Fruit fly (Drosophila melanogaster) whole organism, prepupa: ENCODE measurements around the gene Art8.

Experiments used
- CG10631 ChIP-seq: fragments of 200-800 bp; sonication (Bioruptor generic); optimal IDR thresholded peaks from 2 replicates; lab custom pipeline; 2016; ENCODE audit warnings: missing biosample characterization, missing genetic modification characterization
- CG10669 ChIP-seq: fragments of 200-800 bp; sonication (Bioruptor generic); optimal IDR thresholded peaks from 3 replicates; lab custom pipeline; 2018; ENCODE audit warnings: missing biosample characterization, mild to moderate bottlenecking, missing genetic modification characterization, moderate library complexity
- CG11762 ChIP-seq: fragments of 200-800 bp; sonication (Bioruptor generic); optimal IDR thresholded peaks from 3 replicates; lab custom pipeline; 2016; ENCODE audit warnings: missing biosample characterization, missing genetic modification characterization; ENCODE audit not compliant: insufficient read depth
- CG15336 ChIP-seq: fragments of 200-800 bp; sonication (Bioruptor generic); IDR thresholded peaks from 2 replicates; pipeline ENCODE4 v1.3.6; 2022; ENCODE audit warnings: missing biosample characterization, missing genetic modification characterization
- CG1621 ChIP-seq: fragments of 200-800 bp; sonication (Bioruptor generic); optimal IDR thresholded peaks from 3 replicates; lab custom pipeline; 2018; ENCODE audit warnings: missing biosample characterization, mild to moderate bottlenecking, missing genetic modification characterization
- CG16779 ChIP-seq: fragments of 200-800 bp; sonication (Bioruptor generic); optimal IDR thresholded peaks from 3 replicates; lab custom pipeline; 2017; ENCODE audit warnings: missing biosample characterization, mild to moderate bottlenecking, missing genetic modification characterization
- CG32006 ChIP-seq: fragments of 200-800 bp; sonication (Bioruptor generic); optimal IDR thresholded peaks from 3 replicates; lab custom pipeline; 2017; ENCODE audit warnings: missing biosample characterization, mild to moderate bottlenecking, missing genetic modification characterization
- CG34406 ChIP-seq: fragments of 200-800 bp; sonication (Bioruptor generic); optimal IDR thresholded peaks from 3 replicates; lab custom pipeline; 2016; ENCODE audit warnings: missing biosample characterization, missing genetic modification characterization
- CG3919 ChIP-seq: fragments of 200-800 bp; sonication (Bioruptor generic); optimal IDR thresholded peaks from 3 replicates; lab custom pipeline; 2016; ENCODE audit warnings: missing biosample characterization, missing genetic modification characterization
- CG4318 ChIP-seq: fragments of 200-800 bp; sonication (Bioruptor generic); optimal IDR thresholded peaks from 3 replicates; lab custom pipeline; 2017; ENCODE audit warnings: missing biosample characterization, mild to moderate bottlenecking, missing genetic modification characterization
- CG6163 ChIP-seq: fragments of 200-800 bp; sonication (Bioruptor generic); IDR thresholded peaks from 3 replicates; pipeline ENCODE4 v1.3.6; 2022; ENCODE audit warnings: missing biosample characterization, missing genetic modification characterization
- CG6276 ChIP-seq: fragments of 200-800 bp; sonication (Bioruptor generic); optimal IDR thresholded peaks from 2 replicates; lab custom pipeline; 2017; ENCODE audit warnings: missing biosample characterization, mild to moderate bottlenecking, missing genetic modification characterization
- CG6792 ChIP-seq: fragments of 200-800 bp; sonication (Bioruptor generic); optimal IDR thresholded peaks from 3 replicates; lab custom pipeline; 2016; ENCODE audit warnings: missing biosample characterization, missing genetic modification characterization
- CG6808 ChIP-seq: fragments of 200-800 bp; sonication (Bioruptor generic); optimal IDR thresholded peaks from 3 replicates; lab custom pipeline; 2017; ENCODE audit warnings: missing biosample characterization, missing genetic modification characterization, mild to moderate bottlenecking, moderate library complexity, missing genetic modification reagents
- CG6854 ChIP-seq: fragments of 200-800 bp; sonication (Bioruptor generic); optimal IDR thresholded peaks from 2 replicates; lab custom pipeline; 2017; ENCODE audit warnings: missing biosample characterization, mild to moderate bottlenecking, missing genetic modification characterization
- CG7368 ChIP-seq: fragments of 200-800 bp; sonication (Bioruptor generic); optimal IDR thresholded peaks from 3 replicates; lab custom pipeline; 2016; ENCODE audit warnings: missing biosample characterization, missing genetic modification characterization
- CG8119 ChIP-seq: fragments of 200-800 bp; sonication (Bioruptor generic); IDR thresholded peaks from 3 replicates; pipeline ENCODE4 v1.3.6; 2022; ENCODE audit warnings: missing biosample characterization, missing genetic modification characterization
- CG8319 ChIP-seq: fragments of 200-800 bp; sonication (Bioruptor generic); optimal IDR thresholded peaks from 3 replicates; lab custom pipeline; 2016; ENCODE audit warnings: missing biosample characterization, missing genetic modification characterization
- CG8632 ChIP-seq: fragments of 200-800 bp; sonication (Bioruptor generic); optimal IDR thresholded peaks from 3 replicates; lab custom pipeline; 2016; ENCODE audit warnings: missing biosample characterization, missing genetic modification characterization
- CG9139 ChIP-seq: fragments of 200-800 bp; sonication (Bioruptor generic); optimal IDR thresholded peaks from 3 replicates; lab custom pipeline; 2017; ENCODE audit warnings: missing biosample characterization, mild to moderate bottlenecking, missing genetic modification characterization
- Eip75B ChIP-seq: fragments of 200-800 bp; sonication (Bioruptor generic); optimal IDR thresholded peaks from 3 replicates; lab custom pipeline; 2016; ENCODE audit warnings: missing biosample characterization, missing genetic modification characterization
- Eip78C ChIP-seq: fragments of 200-800 bp; sonication (Bioruptor generic); peaks from one replicate; lab custom pipeline; 2016; ENCODE audit warnings: missing biosample characterization, missing genetic modification characterization
- Eip93F ChIP-seq: fragments of 200-800 bp; sonication (Bioruptor generic); optimal IDR thresholded peaks from 2 replicates; lab custom pipeline; 2016; ENCODE audit warnings: missing biosample characterization, mild to moderate bottlenecking, missing genetic modification characterization
- Ets21C ChIP-seq: fragments of 200-800 bp; sonication (Bioruptor generic); optimal IDR thresholded peaks from 3 replicates; lab custom pipeline; 2016; ENCODE audit warnings: missing biosample characterization, missing genetic modification characterization
- Ets96B ChIP-seq: fragments of 200-800 bp; optimal IDR thresholded peaks from 2 replicates; lab custom pipeline; 2019; ENCODE audit warnings: missing biosample characterization, mild to moderate bottlenecking, missing genetic modification characterization, moderate library complexity
- Gug ChIP-seq: fragments of 200-800 bp; sonication (Bioruptor generic); IDR thresholded peaks from 2 replicates; pipeline ENCODE4 v1.3.6; 2022; ENCODE audit warnings: missing biosample characterization, missing genetic modification characterization
- Hr4 ChIP-seq: fragments of 200-800 bp; sonication (Bioruptor generic); optimal IDR thresholded peaks from 3 replicates; lab custom pipeline; 2016; ENCODE audit warnings: missing biosample characterization, missing genetic modification characterization
- Lpt ChIP-seq: fragments of 200-800 bp; sonication (Bioruptor generic); optimal IDR thresholded peaks from 3 replicates; lab custom pipeline; 2016; ENCODE audit warnings: missing biosample characterization, missing genetic modification characterization
- Met ChIP-seq: fragments of 200-800 bp; sonication (Bioruptor generic); optimal IDR thresholded peaks from 3 replicates; lab custom pipeline; 2016; ENCODE audit warnings: missing biosample characterization, missing genetic modification characterization
- OdsH ChIP-seq: fragments of 200-800 bp; sonication (Bioruptor generic); optimal IDR thresholded peaks from 3 replicates; lab custom pipeline; 2016; ENCODE audit warnings: missing biosample characterization, missing genetic modification characterization
- Smox ChIP-seq: fragments of 200-800 bp; sonication (Bioruptor generic); optimal IDR thresholded peaks from 3 replicates; lab custom pipeline; 2016; ENCODE audit warnings: missing biosample characterization, missing genetic modification characterization
- Sox102F ChIP-seq: fragments of 200-800 bp; sonication (Bioruptor generic); optimal IDR thresholded peaks from 2 replicates; lab custom pipeline; 2016; ENCODE audit warnings: missing biosample characterization, mild to moderate bottlenecking, missing genetic modification characterization
- achi ChIP-seq: fragments of 200-800 bp; sonication (Bioruptor generic); optimal IDR thresholded peaks from 3 replicates; lab custom pipeline; 2016; ENCODE audit warnings: missing biosample characterization, missing genetic modification characterization
- cyc ChIP-seq: fragments of 200-800 bp; sonication (Bioruptor generic); optimal IDR thresholded peaks from 3 replicates; lab custom pipeline; 2016; ENCODE audit warnings: missing biosample characterization, missing genetic modification characterization
- dac ChIP-seq: fragments of 200-800 bp; sonication (Bioruptor generic); optimal IDR thresholded peaks from 2 replicates; lab custom pipeline; 2017; ENCODE audit warnings: missing biosample characterization, mild to moderate bottlenecking, missing genetic modification characterization
- dsx ChIP-seq: fragments of 200-800 bp; optimal IDR thresholded peaks from 3 replicates; lab custom pipeline; 2019; ENCODE audit warnings: missing biosample characterization, mild to moderate bottlenecking, missing genetic modification characterization, moderate library complexity; ENCODE audit not compliant: poor library complexity, severe bottlenecking
- eg ChIP-seq: fragments of 200-800 bp; sonication (Bioruptor generic); IDR thresholded peaks from 3 replicates; pipeline ENCODE4 v1.3.6; 2022; ENCODE audit warnings: missing biosample characterization, missing genetic modification characterization
- esn ChIP-seq: fragments of 200-800 bp; sonication (Bioruptor generic); optimal IDR thresholded peaks from 2 replicates; lab custom pipeline; 2016; ENCODE audit warnings: missing biosample characterization, mild to moderate bottlenecking, missing genetic modification characterization, moderate library complexity
- fd85E ChIP-seq: fragments of 200-800 bp; sonication (Bioruptor generic); optimal IDR thresholded peaks from 3 replicates; lab custom pipeline; 2016; ENCODE audit warnings: missing biosample characterization, missing genetic modification characterization
- fkh ChIP-seq: fragments of 200-800 bp; sonication (Bioruptor generic); optimal IDR thresholded peaks from 3 replicates; lab custom pipeline; 2017; ENCODE audit warnings: missing biosample characterization, mild to moderate bottlenecking, missing genetic modification characterization, moderate library complexity
- lz ChIP-seq: fragments of 200-800 bp; sonication (Bioruptor generic); optimal IDR thresholded peaks from 3 replicates; lab custom pipeline; 2016; ENCODE audit warnings: missing biosample characterization, missing genetic modification characterization
- pdm3 ChIP-seq: fragments of 200-800 bp; sonication (Bioruptor generic); optimal IDR thresholded peaks from 3 replicates; lab custom pipeline; 2016; ENCODE audit warnings: missing biosample characterization, missing genetic modification characterization
- salr ChIP-seq, 2 experiments: fragments of 200-800 bp; sonication (Bioruptor generic); optimal IDR thresholded peaks; 3 replicates each; lab custom pipeline; 2016 to 2018; ENCODE audit warnings: missing biosample characterization in 2 of 2, missing genetic modification characterization in 2 of 2, mild to moderate bottlenecking in 1 of 2
- spab ChIP-seq: fragments of 200-800 bp; sonication (Bioruptor generic); optimal IDR thresholded peaks from 2 replicates; lab custom pipeline; 2017; ENCODE audit warnings: missing biosample characterization, mild to moderate bottlenecking, missing genetic modification characterization, missing genetic modification reagents
- topi ChIP-seq: fragments of 200-800 bp; sonication (Bioruptor generic); optimal IDR thresholded peaks from 3 replicates; lab custom pipeline; 2016; ENCODE audit warnings: missing biosample characterization, missing genetic modification characterization
- vri ChIP-seq: fragments of 200-800 bp; sonication (Bioruptor generic); optimal IDR thresholded peaks from 3 replicates; lab custom pipeline; 2016; ENCODE audit warnings: missing biosample characterization, mild to moderate bottlenecking, missing genetic modification characterization

Art8 gene

dm6 chr2L:11053018-11053807 lies 42.3 kb upstream of the Art8 start (continued):
- TF ChIP-seq CG16779 (tag; lab: Kevin White, UChicago) (peak; percentile 73), salr (GFP tag; optimal IDR thresholded peaks at IDR 0.05; lab: Kevin White, UChicago) (peak; percentile 33 to 71), Ets21C (GFP tag; lab: Kevin White, UChicago) (peak; percentile 82), topi (GFP tag; lab: Kevin White, UChicago) (peak; percentile 92), CG8319 (peak; percentile 93), CG10631 (GFP tag; lab: Kevin White, UChicago) (peak; percentile 90), CG34406 (peak; percentile 89), CG8119 (GFP tag; lab: Robert Waterston, UW) (peak; percentile 42; the same call in 2 of the 3 replicates), CG4318 (GFP tag; lab: Kevin White, UChicago) (no peak), CG7368 (GFP tag; lab: Kevin White, UChicago) (peak; percentile 85), cyc (GFP tag; lab: Kevin White, UChicago) (peak; percentile 91), CG8632 (peak; percentile 86), dsx (GFP tag; lab: Kevin White, UChicago) (peak; percentile 83), CG3919 (GFP tag; lab: Kevin White, UChicago) (peak; percentile 92), pdm3 (GFP tag; lab: Kevin White, UChicago) (peak; percentile 90), Eip93F (GFP tag; lab: Kevin White, UChicago) (peak; percentile 61), CG32006 (GFP tag; lab: Kevin White, UChicago) (peak; percentile 50), CG6792 (GFP tag; lab: Kevin White, UChicago) (peak; percentile 93), Hr4 (GFP tag; lab: Kevin White, UChicago) (peak; percentile 59), CG9139 (peak; percentile 79), CG15336 (GFP tag; lab: Robert Waterston, UW) (peak; percentile 47; the same call in 1 of the 2 replicates), fkh (GFP tag; lab: Kevin White, UChicago) (no peak), dac (GFP tag; lab: Kevin White, UChicago) (peak; percentile 6), Ets96B (peak; percentile 91), vri (GFP tag; lab: Kevin White, UChicago) (peak; percentile 84), Gug (GFP tag; lab: Robert Waterston, UW) (peak; percentile 66), esn (GFP tag; lab: Kevin White, UChicago) (peak; percentile 93), CG11762 (peak; percentile 88), Eip78C (GFP tag; lab: Kevin White, UChicago) (peak; percentile 98)

DNA sequence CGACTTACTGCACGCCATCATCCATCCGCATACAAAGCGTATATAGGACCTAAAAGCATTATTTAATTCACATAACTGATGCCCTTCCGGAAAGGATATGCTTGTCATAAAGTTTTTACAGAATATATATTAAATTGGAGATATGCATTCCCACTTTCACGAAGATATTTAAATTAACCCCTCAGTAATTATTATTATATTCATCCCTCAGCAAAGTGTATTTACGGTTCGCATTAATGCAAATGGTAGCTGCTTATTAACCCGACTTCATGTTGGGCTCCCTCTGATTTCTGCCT lies 41.6 kb upstream of the Art8 start:
- TF ChIP-seq CG6163 (GFP tag; lab: Robert Waterston, UW): peak; percentile 68
- no peak for TF ChIP-seq dac (GFP tag; lab: Kevin White, UChicago)
- TF ChIP-seq Gug (GFP tag; lab: Robert Waterston, UW): peak; percentile 13; the same call in 1 of the 2 replicates
- TF ChIP-seq CG6276 (GFP tag; lab: Kevin White, UChicago): no peak
- TF ChIP-seq CG1621 (tag; lab: Kevin White, UChicago): no peak
- peak; percentile 63 for TF ChIP-seq spab
- TF ChIP-seq Smox: no peak
- no peak for TF ChIP-seq eg (GFP tag; lab: Robert Waterston, UW)
- TF ChIP-seq Eip75B (GFP tag; lab: Kevin White, UChicago): no peak
- peak; percentile 76 for TF ChIP-seq CG10631 (GFP tag; lab: Kevin White, UChicago)
- TF ChIP-seq OdsH: peak; percentile 46
- no peak for TF ChIP-seq Met
- peak; percentile 83 for TF ChIP-seq Eip78C (GFP tag; lab: Kevin White, UChicago)
- TF ChIP-seq CG6854 (GFP tag; lab: Kevin White, UChicago): no peak
- peak; percentile 25 for TF ChIP-seq CG6808 (GFP tag; lab: Kevin White, UChicago)
- peak; percentile 80 for TF ChIP-seq dsx (GFP tag; lab: Kevin White, UChicago)
- TF ChIP-seq cyc (GFP tag; lab: Kevin White, UChicago): no peak
- TF ChIP-seq lz: peak; percentile 15
- TF ChIP-seq CG11762: peak; percentile 9
- no peak for TF ChIP-seq Eip93F (GFP tag; lab: Kevin White, UChicago)
- peak; percentile 62 for TF ChIP-seq CG9139
- peak; percentile 38 for TF ChIP-seq CG32006 (GFP tag; lab: Kevin White, UChicago)
- peak; percentile 46 for TF ChIP-seq CG16779 (tag; lab: Kevin White, UChicago)
- TF ChIP-seq Lpt (GFP tag; lab: Kevin White, UChicago): no peak
- no peak for TF ChIP-seq fkh (GFP tag; lab: Kevin White, UChicago)
- peak; percentile 16 for TF ChIP-seq esn (GFP tag; lab: Kevin White, UChicago)
- TF ChIP-seq CG10669: peak; percentile 70
- TF ChIP-seq Sox102F: no peak
- no peak for TF ChIP-seq fd85E (GFP tag; lab: Kevin White, UChicago)
- peak; percentile 34; the same call in 1 of the 2 replicates for TF ChIP-seq CG15336 (GFP tag; lab: Robert Waterston, UW)
- TF ChIP-seq Ets96B: peak; percentile 84
- TF ChIP-seq achi (GFP tag; lab: Kevin White, UChicago): peak; percentile 68
